Worm (Caenorhabditis elegans) whole organism, L3 larva: ENCODE results near the gene nhr-117.

Experiments used
- ceh-82 ChIP-seq: fragments of 150-350 bp; optimal IDR thresholded peaks from 2 replicates; lab custom pipeline; 2014; ENCODE audit warnings: missing biosample characterization, missing genetic modification characterization
- egl-27 ChIP-seq: sonication (generic microtip); optimal IDR thresholded peaks from 4 replicates; lab custom pipeline; 2017; ENCODE audit warnings: missing biosample characterization, missing genetic modification reagents, missing genetic modification characterization
- elt-2 ChIP-seq: sonication (generic microtip); optimal IDR thresholded peaks from 2 replicates; lab custom pipeline; 2016; ENCODE audit warnings: missing genetic modification reagents, mild to moderate bottlenecking, missing genetic modification characterization, missing compliant biosample characterization
- elt-3 ChIP-seq, 3 experiments: fragments of 150-350 bp in 1 of 3; sonication (generic microtip) in 2 of 3; optimal IDR thresholded peaks; 2 replicates in 2 of 3; 4 replicates in 1 of 3; lab custom pipeline; 2014 to 2017; ENCODE audit warnings: missing biosample characterization in 3 of 3, missing genetic modification characterization in 3 of 3
- lin-15B ChIP-seq: fragments of 150-350 bp; optimal IDR thresholded peaks from 2 replicates; lab custom pipeline; 2014; ENCODE audit warnings: missing biosample characterization, missing genetic modification characterization
- nhr-12 ChIP-seq: fragments of 150-350 bp; optimal IDR thresholded peaks from 2 replicates; lab custom pipeline; 2014; ENCODE audit warnings: missing biosample characterization, missing genetic modification characterization
- nhr-76 ChIP-seq: fragments of 150-350 bp; sonication (generic microtip); optimal IDR thresholded peaks from 5 replicates; lab custom pipeline; 2014; ENCODE audit warnings: missing biosample characterization, missing genetic modification characterization
- nhr-77 ChIP-seq: fragments of 150-350 bp; optimal IDR thresholded peaks from 2 replicates; lab custom pipeline; 2014; ENCODE audit warnings: missing biosample characterization, missing genetic modification characterization
- pha-4 ChIP-seq: fragments of 150-350 bp; optimal IDR thresholded peaks from 2 replicates; lab custom pipeline; 2014; ENCODE audit warnings: missing biosample characterization, missing genetic modification reagents, missing genetic modification characterization
- unc-62 ChIP-seq: fragments of 150-350 bp; sonication (generic microtip); optimal IDR thresholded peaks from 4 replicates; lab custom pipeline; 2014; ENCODE audit warnings: missing biosample characterization, missing genetic modification reagents, missing genetic modification characterization
- zag-1 ChIP-seq: fragments of 150-350 bp; optimal IDR thresholded peaks from 2 replicates; lab custom pipeline; 2014; ENCODE audit warnings: missing biosample characterization, missing genetic modification characterization

- no peak for TF ChIP-seq ceh-82 (tag; lab: Kevin White, UChicago)
- TF ChIP-seq unc-62 (GFP tag; lab: Kevin White, UChicago) = no peak
- no peak for TF ChIP-seq nhr-12 (tag; lab: Kevin White, UChicago)
- TF ChIP-seq nhr-77 (tag; lab: Kevin White, UChicago) = no peak
- TF ChIP-seq elt-3 (tag; optimal IDR thresholded peaks at IDR 0.05; lab: Kevin White, UChicago) = no peak
- TF ChIP-seq nhr-76 = no peak
- no peak for TF ChIP-seq pha-4 (tag; lab: Kevin White, UChicago)
- no peak for TF ChIP-seq zag-1 (tag; lab: Kevin White, UChicago)
- no peak for TF ChIP-seq elt-2 (tag; lab: Kevin White, UChicago)
- TF ChIP-seq egl-27 (tag; lab: Kevin White, UChicago) = no peak
- TF ChIP-seq lin-15B (tag; lab: Kevin White, UChicago) = no peak
These were observed 33.2 kb downstream of the nhr-117 start, which contains the start of gene F16B4.5 for ce11 chrV:1588128-1588527.
